Fruit fly (Drosophila melanogaster) whole organism, adult: ENCODE data around the gene RpS29.

Experiments
- CG11617 ChIP-seq: fragments of 200-800 bp; sonication (Bioruptor generic); optimal IDR thresholded peaks from 2 replicates; lab custom pipeline; 2017; ENCODE audit warnings: mild to moderate bottlenecking, missing biosample characterization, missing genetic modification reagents, missing genetic modification characterization
- CG12768 ChIP-seq: fragments of 200-800 bp; sonication (Bioruptor generic); optimal IDR thresholded peaks from 2 replicates; lab custom pipeline; 2017; ENCODE audit warnings: missing biosample characterization, missing genetic modification characterization, mild to moderate bottlenecking, moderate library complexity, missing genetic modification reagents
- CG14711 ChIP-seq: fragments of 200-800 bp; sonication (Bioruptor generic); optimal IDR thresholded peaks from 2 replicates; lab custom pipeline; 2018; ENCODE audit warnings: missing biosample characterization, mild to moderate bottlenecking, missing genetic modification characterization, moderate library complexity
- CG1620 ChIP-seq: fragments of 200-800 bp; sonication (Bioruptor generic); optimal IDR thresholded peaks from 2 replicates; lab custom pipeline; 2016; ENCODE audit warnings: missing biosample characterization, missing genetic modification characterization
- CG33017 ChIP-seq: fragments of 200-800 bp; sonication (Bioruptor generic); optimal IDR thresholded peaks from 2 replicates; lab custom pipeline; 2018; ENCODE audit warnings: missing biosample characterization, mild to moderate bottlenecking, missing genetic modification characterization, moderate library complexity
- CG5204 ChIP-seq: fragments of 200-800 bp; sonication (Bioruptor generic); optimal IDR thresholded peaks from 2 replicates; lab custom pipeline; 2016; ENCODE audit warnings: missing biosample characterization, missing genetic modification characterization
- CG7045 ChIP-seq: fragments of 200-800 bp; sonication (Bioruptor generic); optimal IDR thresholded peaks from 2 replicates; lab custom pipeline; 2017; ENCODE audit warnings: missing biosample characterization, mild to moderate bottlenecking, missing genetic modification characterization
- CG7101 ChIP-seq: fragments of 200-800 bp; sonication (Bioruptor generic); optimal IDR thresholded peaks from 2 replicates; lab custom pipeline; 2018; ENCODE audit warnings: missing biosample characterization, mild to moderate bottlenecking, missing genetic modification characterization, moderate library complexity
- Clk ChIP-seq: fragments of 200-800 bp; sonication (Bioruptor generic); optimal IDR thresholded peaks from 2 replicates; lab custom pipeline; 2017; ENCODE audit warnings: missing biosample characterization, missing genetic modification characterization
- Crg-1 ChIP-seq: fragments of 200-800 bp; sonication (Bioruptor generic); optimal IDR thresholded peaks from 2 replicates; lab custom pipeline; 2016; ENCODE audit warnings: missing biosample characterization, missing genetic modification characterization
- Hr96 ChIP-seq: fragments of 200-800 bp; sonication (Bioruptor generic); optimal IDR thresholded peaks from 2 replicates; lab custom pipeline; 2016; ENCODE audit warnings: missing biosample characterization, missing genetic modification characterization
- Mnt ChIP-seq: fragments of 200-800 bp; sonication (Bioruptor generic); optimal IDR thresholded peaks from 2 replicates; lab custom pipeline; 2016; ENCODE audit warnings: missing biosample characterization, mild to moderate bottlenecking, missing genetic modification characterization
- bab1 ChIP-seq: fragments of 200-800 bp; sonication (Bioruptor generic); optimal IDR thresholded peaks from 3 replicates; lab custom pipeline; 2019; ENCODE audit warnings: missing biosample characterization, mild to moderate bottlenecking, missing genetic modification characterization, moderate library complexity
- cic ChIP-seq: fragments of 200-800 bp; sonication (Bioruptor generic); optimal IDR thresholded peaks from 2 replicates; lab custom pipeline; 2017; ENCODE audit warnings: missing biosample characterization, mild to moderate bottlenecking, missing genetic modification characterization, moderate library complexity
- cnc ChIP-seq, 2 experiments: fragments of >200 bp; optimal IDR thresholded peaks; 2 replicates each; lab custom pipeline; 2017
- kay ChIP-seq: fragments of 200-800 bp; sonication (Bioruptor generic); peaks from one replicate; lab custom pipeline; 2016; ENCODE audit warnings: missing biosample characterization, missing genetic modification characterization, borderline replicate concordance
- ovo ChIP-seq: fragments of 200-800 bp; sonication (Bioruptor generic); optimal IDR thresholded peaks from 2 replicates; lab custom pipeline; 2016; ENCODE audit warnings: missing biosample characterization, missing genetic modification characterization
- pad ChIP-seq: fragments of 200-800 bp; sonication (Bioruptor generic); optimal IDR thresholded peaks from 3 replicates; lab custom pipeline; 2017; ENCODE audit warnings: missing biosample characterization, missing genetic modification characterization, mild to moderate bottlenecking, moderate library complexity, missing genetic modification reagents
- tj ChIP-seq: fragments of 200-800 bp; sonication (Bioruptor generic); optimal IDR thresholded peaks from 3 replicates; lab custom pipeline; 2017; ENCODE audit warnings: missing biosample characterization, mild to moderate bottlenecking, missing genetic modification characterization, moderate library complexity
- toe ChIP-seq: fragments of 200-800 bp; sonication (Bioruptor generic); optimal IDR thresholded peaks from 2 replicates; lab custom pipeline; 2016; ENCODE audit warnings: missing biosample characterization, missing genetic modification characterization

RpS29 gene

DNA sequence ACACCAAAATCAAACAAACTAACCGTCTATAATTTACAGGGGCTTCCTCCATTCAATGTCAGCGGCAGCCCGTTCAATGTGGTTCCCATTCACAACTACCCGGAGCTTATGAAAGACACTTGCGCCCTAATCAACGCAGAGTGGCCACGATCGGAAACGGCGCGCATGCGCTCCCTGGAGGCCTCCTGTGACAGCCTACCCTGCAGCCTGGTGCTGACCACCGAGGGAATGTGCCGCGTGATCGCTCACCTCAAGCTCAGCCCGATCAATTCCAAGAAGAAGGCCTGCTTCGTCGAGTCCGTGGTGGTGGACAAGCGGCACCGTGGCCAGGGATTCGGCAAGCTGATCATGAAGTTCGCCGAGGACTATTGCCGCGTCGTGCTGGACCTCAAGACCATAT, 9.0 kb upstream of the RpS29 start, which contains the start of gene MED6:
TSS of gene MED6 (minus strand) at position 101 of the 400 bp plus-strand sequence.
- TF ChIP-seq pad (GFP tag; lab: Kevin White, UChicago) (no peak), ovo (GFP tag; lab: Kevin White, UChicago) (no peak), CG7045 (GFP tag; lab: Kevin White, UChicago) (no peak), cnc (optimal IDR thresholded peaks at IDR 0.05; lab: Kevin White, UChicago) (no peak), kay (GFP tag; lab: Kevin White, UChicago) (no peak), Crg-1 (no peak), CG7101 (tag; lab: Kevin White, UChicago) (no peak), Mnt (no peak), bab1 (GFP tag; lab: Kevin White, UChicago) (no peak), CG5204 (GFP tag; lab: Kevin White, UChicago) (no peak), toe (GFP tag; lab: Kevin White, UChicago) (no peak), CG33017 (no peak), Hr96 (GFP tag; lab: Kevin White, UChicago) (no peak), cic (GFP tag; lab: Kevin White, UChicago) (no peak), CG11617 (GFP tag; lab: Kevin White, UChicago) (no peak), CG12768 (GFP tag; lab: Kevin White, UChicago) (no peak), CG1620 (no peak), CG14711 (tag; lab: Kevin White, UChicago) (no peak)

DNA sequence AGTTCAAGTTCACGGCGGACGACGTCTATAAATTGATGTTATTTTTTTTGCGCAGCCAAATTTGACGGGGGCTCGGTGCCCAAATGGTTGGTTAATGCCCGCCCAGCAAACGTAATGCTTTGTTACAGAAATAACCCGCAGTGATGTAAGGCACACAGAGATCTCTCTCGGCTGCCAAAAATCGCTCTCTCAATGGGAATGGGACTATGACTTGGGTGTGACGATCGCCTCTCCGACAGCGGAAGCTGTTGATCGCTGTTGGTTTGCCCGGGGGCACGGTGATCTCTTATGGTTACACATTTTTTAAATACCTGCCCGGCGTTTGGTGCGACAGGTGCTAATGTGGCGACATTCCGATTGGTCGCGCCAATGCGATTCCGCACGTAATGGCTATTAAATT, 7.7 kb upstream of the RpS29 start:
- TF ChIP-seq bab1 (GFP tag; lab: Kevin White, UChicago) (no peak), CG12768 (GFP tag; lab: Kevin White, UChicago) (no peak), pad (GFP tag; lab: Kevin White, UChicago) (no peak), tj (no peak), CG11617 (GFP tag; lab: Kevin White, UChicago) (no peak), CG33017 (no peak), cnc (optimal IDR thresholded peaks at IDR 0.05; lab: Kevin White, UChicago) (no peak), CG14711 (tag; lab: Kevin White, UChicago) (no peak), Crg-1 (no peak), toe (GFP tag; lab: Kevin White, UChicago) (no peak), CG5204 (GFP tag; lab: Kevin White, UChicago) (no peak), Mnt (no peak), ovo (GFP tag; lab: Kevin White, UChicago) (no peak), CG1620 (no peak), kay (GFP tag; lab: Kevin White, UChicago) (no peak)

DNA sequence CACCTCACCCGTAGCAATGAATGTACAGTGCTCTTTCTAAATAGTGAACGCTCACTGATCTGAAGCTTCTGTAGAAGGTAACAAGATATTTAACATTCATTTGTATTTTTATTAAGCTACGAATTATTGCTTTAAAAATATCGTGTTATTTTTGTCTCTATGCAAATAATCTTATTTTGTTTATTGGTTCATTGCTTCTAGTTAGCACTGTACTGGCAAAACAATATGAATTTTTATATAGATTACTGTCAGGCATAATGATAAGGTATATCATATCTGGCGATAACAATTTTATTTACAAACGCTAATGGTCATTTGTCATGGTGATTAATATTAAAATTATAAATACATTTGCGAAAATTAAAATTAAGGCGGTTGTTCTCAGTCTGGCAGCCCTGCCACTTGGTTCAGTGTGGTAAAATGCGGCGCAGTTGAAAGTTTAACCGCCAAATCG, 6.3 kb upstream of the RpS29 start, which contains the start of gene CG9471:
TSS of gene CG9471 (minus strand) at position 24 of the 454 bp plus-strand sequence.
- TF ChIP-seq cic (GFP tag; lab: Kevin White, UChicago) (peak; percentile 94), tj (peak; percentile 78), ovo (GFP tag; lab: Kevin White, UChicago) (peak; percentile 88), CG12768 (GFP tag; lab: Kevin White, UChicago) (peak; percentile 97), toe (GFP tag; lab: Kevin White, UChicago) (peak; percentile 96), CG33017 (peak; percentile 98), pad (GFP tag; lab: Kevin White, UChicago) (peak; percentile 84), CG5204 (GFP tag; lab: Kevin White, UChicago) (peak; percentile 97), cnc (optimal IDR thresholded peaks at IDR 0.05; lab: Kevin White, UChicago) (no peak), Clk (GFP tag; lab: Kevin White, UChicago) (peak; percentile 91), bab1 (GFP tag; lab: Kevin White, UChicago) (peak; percentile 98), Hr96 (GFP tag; lab: Kevin White, UChicago) (peak; percentile 95), kay (GFP tag; lab: Kevin White, UChicago) (no peak), CG7045 (GFP tag; lab: Kevin White, UChicago) (peak; percentile 94), Crg-1 (peak; percentile 88), Mnt (peak; percentile 92), CG14711 (tag; lab: Kevin White, UChicago) (peak; percentile 92), CG1620 (peak; percentile 95), CG11617 (GFP tag; lab: Kevin White, UChicago) (peak; percentile 96), CG7101 (tag; lab: Kevin White, UChicago) (peak; percentile 97)

DNA sequence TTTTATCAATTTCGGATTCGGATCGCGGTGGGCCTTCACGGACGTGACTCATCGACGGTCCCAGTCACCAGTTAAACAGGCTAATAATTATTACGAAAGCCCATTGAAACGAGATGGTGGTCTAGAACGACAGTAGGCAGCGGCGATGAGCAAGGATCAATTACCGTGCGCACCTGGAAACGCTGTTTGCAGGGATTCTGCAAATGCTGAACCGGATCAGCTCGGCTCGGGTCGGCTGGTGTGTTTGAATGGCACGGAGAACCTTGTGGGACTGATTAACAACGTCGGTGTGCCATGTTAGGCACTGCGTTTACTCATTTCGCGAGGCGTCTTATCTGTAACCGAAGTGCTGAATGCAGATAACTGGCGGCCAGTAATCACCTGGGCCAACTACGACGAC, 3.7 kb upstream of the RpS29 start, which contains the start of gene Whamy:
TSS of gene Whamy (minus strand) at position 273 of the 400 bp plus-strand sequence.
- TF ChIP-seq Clk (GFP tag; lab: Kevin White, UChicago) (no peak), CG5204 (GFP tag; lab: Kevin White, UChicago) (no peak), CG7045 (GFP tag; lab: Kevin White, UChicago) (no peak), CG1620 (no peak), CG7101 (tag; lab: Kevin White, UChicago) (no peak), Hr96 (GFP tag; lab: Kevin White, UChicago) (no peak), cic (GFP tag; lab: Kevin White, UChicago) (peak; percentile 92), cnc (optimal IDR thresholded peaks at IDR 0.05; lab: Kevin White, UChicago) (no peak), CG11617 (GFP tag; lab: Kevin White, UChicago) (no peak), bab1 (GFP tag; lab: Kevin White, UChicago) (no peak), pad (GFP tag; lab: Kevin White, UChicago) (no peak), tj (no peak), CG33017 (peak; percentile 12), CG14711 (tag; lab: Kevin White, UChicago) (no peak), ovo (GFP tag; lab: Kevin White, UChicago) (no peak), toe (GFP tag; lab: Kevin White, UChicago) (no peak), Crg-1 (no peak), kay (GFP tag; lab: Kevin White, UChicago) (no peak), CG12768 (GFP tag; lab: Kevin White, UChicago) (peak; percentile 5), Mnt (peak; percentile 36)

DNA sequence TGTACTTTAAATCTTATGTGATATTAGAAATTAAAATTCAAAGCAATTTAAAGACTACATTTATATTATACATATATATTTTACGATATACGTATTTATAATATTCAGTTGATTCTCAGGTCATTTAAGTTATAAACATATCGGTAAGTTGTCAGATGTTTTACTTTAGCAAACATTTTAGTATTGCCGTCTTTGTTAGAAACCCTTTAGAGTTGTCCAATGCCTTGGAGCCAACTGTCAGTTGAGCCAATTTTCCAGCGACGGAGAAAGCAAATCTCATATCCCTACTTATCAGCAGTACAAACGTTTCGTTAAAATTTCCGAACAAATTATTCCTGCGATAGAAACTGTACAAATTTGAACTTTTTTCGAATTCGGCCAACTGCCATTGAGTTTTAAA, 3.0 kb upstream of the RpS29 start, which contains the start of gene topi:
TSS of gene topi (plus strand) at position 301 of the 400 bp plus-strand sequence.
- TF ChIP-seq cic (GFP tag; lab: Kevin White, UChicago) (no peak), CG5204 (GFP tag; lab: Kevin White, UChicago) (no peak), CG33017 (no peak), CG11617 (GFP tag; lab: Kevin White, UChicago) (no peak), Mnt (no peak), bab1 (GFP tag; lab: Kevin White, UChicago) (no peak), tj (no peak), CG12768 (GFP tag; lab: Kevin White, UChicago) (no peak), pad (GFP tag; lab: Kevin White, UChicago) (no peak), CG1620 (no peak), Crg-1 (no peak), Hr96 (GFP tag; lab: Kevin White, UChicago) (no peak), kay (GFP tag; lab: Kevin White, UChicago) (no peak)
